Fruit fly (Drosophila melanogaster) whole organism, embryonic: ENCODE results near the gene HisCl1.

Experiments
- Blimp-1 ChIP-seq: fragments of 200-800 bp; sonication (Bioruptor generic); optimal IDR thresholded peaks from 3 replicates; lab custom pipeline; 2018; ENCODE audit warnings: missing biosample characterization, missing genetic modification characterization, mild to moderate bottlenecking, moderate library complexity, missing genetic modification reagents
- C15 ChIP-seq: fragments of 200-800 bp; sonication (Bioruptor generic); IDR thresholded peaks from 3 replicates; pipeline ENCODE4 v1.3.6; 2022; ENCODE audit warnings: missing biosample characterization, missing genetic modification characterization
- CG10209 ChIP-seq: fragments of 200-800 bp; sonication (Bioruptor generic); optimal IDR thresholded peaks from 3 replicates; lab custom pipeline; 2017; ENCODE audit warnings: missing biosample characterization, mild to moderate bottlenecking, missing genetic modification characterization, missing genetic modification reagents
- CG10267 ChIP-seq: fragments of 200-800 bp; sonication (Bioruptor generic); optimal IDR thresholded peaks from 2 replicates; lab custom pipeline; 2018; ENCODE audit warnings: missing biosample characterization, mild to moderate bottlenecking, missing genetic modification characterization, moderate library complexity
- CG10654 ChIP-seq: fragments of 200-800 bp; sonication (Bioruptor generic); optimal IDR thresholded peaks from 2 replicates; lab custom pipeline; 2016; ENCODE audit warnings: missing biosample characterization, missing genetic modification characterization
- CG10979 ChIP-seq: fragments of 200-800 bp; sonication (Bioruptor generic); optimal IDR thresholded peaks from 2 replicates; lab custom pipeline; 2018; ENCODE audit warnings: missing biosample characterization, mild to moderate bottlenecking, missing genetic modification characterization, moderate library complexity
- CG12155 ChIP-seq: fragments of 200-800 bp; sonication (Bioruptor generic); optimal IDR thresholded peaks from 3 replicates; lab custom pipeline; 2016; ENCODE audit warnings: missing biosample characterization, missing genetic modification characterization
- CG12942 ChIP-seq: fragments of 200-800 bp; sonication (Bioruptor generic); optimal IDR thresholded peaks from 3 replicates; lab custom pipeline; 2016; ENCODE audit warnings: missing biosample characterization, missing genetic modification characterization
- CG14014 ChIP-seq: fragments of 200-800 bp; sonication (Bioruptor generic); IDR thresholded peaks from 2 replicates; pipeline ENCODE4 v1.3.6; 2022; ENCODE audit warnings: missing biosample characterization, missing genetic modification characterization
- CG1603 ChIP-seq: fragments of 200-800 bp; sonication (Bioruptor generic); optimal IDR thresholded peaks from 2 replicates; lab custom pipeline; 2019; ENCODE audit warnings: missing biosample characterization, mild to moderate bottlenecking, missing genetic modification characterization, moderate library complexity
- CG30403 ChIP-seq: fragments of 200-800 bp; sonication (Bioruptor generic); optimal IDR thresholded peaks from 3 replicates; lab custom pipeline; 2016; ENCODE audit warnings: missing biosample characterization, missing genetic modification characterization
- CG31365 ChIP-seq: fragments of 200-800 bp; sonication (Bioruptor generic); optimal IDR thresholded peaks from 2 replicates; lab custom pipeline; 2018; ENCODE audit warnings: missing biosample characterization, mild to moderate bottlenecking, missing genetic modification characterization
- CG3838 ChIP-seq: fragments of 200-800 bp; sonication (Bioruptor generic); optimal IDR thresholded peaks from 3 replicates; lab custom pipeline; 2016; ENCODE audit warnings: missing biosample characterization, missing genetic modification characterization
- CG4820 ChIP-seq: fragments of 200-800 bp; sonication (Bioruptor generic); optimal IDR thresholded peaks from 3 replicates; lab custom pipeline; 2016; ENCODE audit warnings: missing biosample characterization, missing genetic modification characterization
- CG6791 ChIP-seq: fragments of 200-800 bp; sonication (Bioruptor generic); IDR thresholded peaks from 3 replicates; pipeline ENCODE4 v1.3.6; 2022; ENCODE audit warnings: missing biosample characterization, missing genetic modification characterization; ENCODE audit not compliant: partially characterized antibody
- CG6813 ChIP-seq: fragments of 200-800 bp; sonication (Bioruptor generic); optimal IDR thresholded peaks from 2 replicates; lab custom pipeline; 2017; ENCODE audit warnings: missing biosample characterization, missing genetic modification characterization, mild to moderate bottlenecking, moderate library complexity, missing genetic modification reagents
- CG7839 ChIP-seq: fragments of 200-800 bp; sonication (Bioruptor generic); optimal IDR thresholded peaks from 3 replicates; lab custom pipeline; 2018; ENCODE audit warnings: missing biosample characterization, mild to moderate bottlenecking, missing genetic modification characterization, moderate library complexity
- D ChIP-seq, 2 experiments: fragments of 200-800 bp in 1 of 2; fragments of >200 bp in 1 of 2; sonication (Bioruptor generic) in 1 of 2; optimal IDR thresholded peaks; 2 replicates in 1 of 2; 3 replicates in 1 of 2; lab custom pipeline; 2017; ENCODE audit warnings: mild to moderate bottlenecking in 1 of 2, missing biosample characterization in 1 of 2, missing genetic modification characterization in 1 of 2, missing genetic modification reagents in 1 of 2
- Dp ChIP-seq: fragments of 200-800 bp; sonication (Bioruptor generic); optimal IDR thresholded peaks from 2 replicates; lab custom pipeline; 2018; ENCODE audit warnings: missing biosample characterization, mild to moderate bottlenecking, missing genetic modification characterization, moderate library complexity
- E2f2 ChIP-seq: fragments of 200-800 bp; sonication (Bioruptor generic); IDR thresholded peaks from 2 replicates; pipeline ENCODE4 v1.3.6; 2022; ENCODE audit warnings: missing biosample characterization, missing genetic modification characterization
- Ets65A ChIP-seq: fragments of 200-800 bp; sonication (Bioruptor generic); peaks from one replicate; lab custom pipeline; 2016; ENCODE audit warnings: missing biosample characterization, missing genetic modification characterization
- Hr51 ChIP-seq, 2 experiments: fragments of 200-800 bp; sonication (Bioruptor generic); optimal IDR thresholded peaks; 2 replicates in 1 of 2; 3 replicates in 1 of 2; lab custom pipeline; 2016 to 2018; ENCODE audit warnings: missing biosample characterization in 2 of 2, missing genetic modification characterization in 2 of 2, mild to moderate bottlenecking in 1 of 2, moderate library complexity in 1 of 2
- Myb ChIP-seq: fragments of 200-800 bp; sonication (Bioruptor generic); optimal IDR thresholded peaks from 2 replicates; lab custom pipeline; 2016; ENCODE audit warnings: missing biosample characterization, missing genetic modification characterization
- NC2β ChIP-seq: fragments of 200-800 bp; sonication (Bioruptor generic); optimal IDR thresholded peaks from 2 replicates; lab custom pipeline; 2016; ENCODE audit warnings: missing biosample characterization, missing genetic modification characterization
- Poxn ChIP-seq: fragments of 200-800 bp; sonication (Bioruptor generic); IDR thresholded peaks from 2 replicates; pipeline ENCODE4 v1.3.6; 2022; ENCODE audit warnings: missing biosample characterization, missing genetic modification characterization
- ab ChIP-seq: fragments of 200-800 bp; sonication (Bioruptor generic); optimal IDR thresholded peaks from 2 replicates; lab custom pipeline; 2016; ENCODE audit warnings: missing biosample characterization, missing genetic modification characterization
- corto ChIP-seq: fragments of 200-800 bp; sonication (Bioruptor generic); optimal IDR thresholded peaks from 2 replicates; lab custom pipeline; 2016; ENCODE audit warnings: missing biosample characterization, mild to moderate bottlenecking, missing genetic modification characterization, moderate library complexity
- dpn ChIP-seq, 2 experiments: fragments of 200-800 bp; sonication (Bioruptor generic); optimal IDR thresholded peaks; 3 replicates each; lab custom pipeline; 2016; ENCODE audit warnings: missing biosample characterization in 2 of 2, missing genetic modification characterization in 2 of 2
- fd102C ChIP-seq: fragments of 200-800 bp; sonication (Bioruptor generic); optimal IDR thresholded peaks from 2 replicates; lab custom pipeline; 2018; ENCODE audit warnings: missing biosample characterization, mild to moderate bottlenecking, missing genetic modification characterization, moderate library complexity
- fru ChIP-seq: fragments of >200 bp; optimal IDR thresholded peaks from 2 replicates; lab custom pipeline; 2017
- grn ChIP-seq: fragments of 200-800 bp; sonication (Bioruptor generic); optimal IDR thresholded peaks from 3 replicates; lab custom pipeline; 2017; ENCODE audit warnings: missing biosample characterization, missing genetic modification characterization
- her ChIP-seq: fragments of 200-800 bp; sonication (Bioruptor generic); optimal IDR thresholded peaks from 2 replicates; lab custom pipeline; 2016; ENCODE audit warnings: missing biosample characterization, missing genetic modification characterization
- lola ChIP-seq, 3 experiments: fragments of >200 bp in 2 of 3; fragments of 200-800 bp in 1 of 3; sonication (Bioruptor generic) in 1 of 3; optimal IDR thresholded peaks; 2 replicates each; lab custom pipeline; 2017 to 2019; ENCODE audit warnings: missing biosample characterization in 3 of 3, missing genetic modification characterization in 3 of 3, mild to moderate bottlenecking in 1 of 3, moderate library complexity in 1 of 3
- nerfin-1 ChIP-seq: fragments of 200-800 bp; sonication (Bioruptor generic); optimal IDR thresholded peaks from 3 replicates; lab custom pipeline; 2019; ENCODE audit warnings: missing biosample characterization, mild to moderate bottlenecking, missing genetic modification characterization, moderate library complexity
- p53 ChIP-seq: fragments of 200-800 bp; sonication (Bioruptor generic); optimal IDR thresholded peaks from 2 replicates; lab custom pipeline; 2016; ENCODE audit warnings: missing biosample characterization, missing genetic modification characterization
- peb ChIP-seq: fragments of 200-800 bp; sonication (Bioruptor generic); IDR thresholded peaks from 2 replicates; pipeline ENCODE4 v1.3.6; 2022; ENCODE audit warnings: missing biosample characterization, missing genetic modification characterization
- psq ChIP-seq: fragments of 200-800 bp; sonication (Bioruptor generic); optimal IDR thresholded peaks from 2 replicates; lab custom pipeline; 2017; ENCODE audit warnings: missing biosample characterization, missing genetic modification characterization
- shn ChIP-seq: fragments of 200-800 bp; sonication (Bioruptor generic); optimal IDR thresholded peaks from 3 replicates; lab custom pipeline; 2016; ENCODE audit warnings: missing biosample characterization, missing genetic modification characterization
- sima ChIP-seq: fragments of 200-800 bp; sonication (Bioruptor generic); optimal IDR thresholded peaks from 2 replicates; lab custom pipeline; 2016; ENCODE audit warnings: missing biosample characterization, missing genetic modification characterization
- sisA ChIP-seq: fragments of 200-800 bp; sonication (Bioruptor generic); IDR thresholded peaks from 2 replicates; pipeline ENCODE4 v1.3.6; 2022; ENCODE audit warnings: missing biosample characterization, missing genetic modification characterization
- slp2 ChIP-seq: fragments of 200-800 bp; sonication (Bioruptor generic); optimal IDR thresholded peaks from 2 replicates; lab custom pipeline; 2016; ENCODE audit warnings: missing biosample characterization, missing genetic modification characterization
- sug ChIP-seq: fragments of 200-800 bp; optimal IDR thresholded peaks from 2 replicates; lab custom pipeline; 2019; ENCODE audit warnings: missing biosample characterization, mild to moderate bottlenecking, missing genetic modification characterization, moderate library complexity
- tap ChIP-seq: fragments of 200-800 bp; optimal IDR thresholded peaks from 3 replicates; lab custom pipeline; 2019; ENCODE audit warnings: missing biosample characterization, mild to moderate bottlenecking, missing genetic modification characterization, moderate library complexity
- tll ChIP-seq, 2 experiments: fragments of 200-800 bp in 1 of 2; fragments of >200 bp in 1 of 2; sonication (Bioruptor generic) in 1 of 2; optimal IDR thresholded peaks; 2 replicates each; lab custom pipeline; 2017 to 2019; ENCODE audit warnings: missing biosample characterization in 2 of 2, missing genetic modification characterization in 2 of 2, mild to moderate bottlenecking in 1 of 2, moderate library complexity in 1 of 2
- vnd ChIP-seq: fragments of 200-800 bp; sonication (Bioruptor generic); IDR thresholded peaks from 3 replicates; pipeline ENCODE4 v1.3.6; 2022; ENCODE audit warnings: missing biosample characterization, missing genetic modification characterization; ENCODE audit not compliant: partially characterized antibody
- zfh2 ChIP-seq: fragments of 200-800 bp; sonication (Bioruptor generic); optimal IDR thresholded peaks from 2 replicates; lab custom pipeline; 2016; ENCODE audit warnings: missing biosample characterization, missing genetic modification characterization

The HisCl1 gene

dm6 chr3R:11777058-11777457 is 9.9 kb upstream of the HisCl1 start (continued):
- TF ChIP-seq Blimp-1 (GFP tag; lab: Kevin White, UChicago): peak; percentile 60
- TF ChIP-seq CG30403 (GFP tag; lab: Kevin White, UChicago): peak; percentile 28
- no peak for TF ChIP-seq zfh2 (GFP tag; lab: Kevin White, UChicago)
- peak; percentile 10 for TF ChIP-seq CG7839 (tag; lab: Kevin White, UChicago)
- TF ChIP-seq CG1603 (tag; lab: Kevin White, UChicago): peak; percentile 11

dm6 chr3R:11778012-11778865 is 8.7 kb upstream of the HisCl1 start:
- peak; percentile 61 for TF ChIP-seq nerfin-1 (tag; lab: Kevin White, UChicago)
- TF ChIP-seq fd102C (GFP tag; lab: Kevin White, UChicago): peak; percentile 39
- TF ChIP-seq her (GFP tag; lab: Kevin White, UChicago): peak; percentile 75
- peak; percentile 51 for TF ChIP-seq CG10267
- TF ChIP-seq CG10209 (GFP tag; lab: Kevin White, UChicago): peak; percentile 71
- TF ChIP-seq Dp (GFP tag; lab: Kevin White, UChicago): no peak
- peak; percentile 6 for TF ChIP-seq psq (GFP tag; lab: Kevin White, UChicago)
- TF ChIP-seq E2f2 (GFP tag; lab: Robert Waterston, UW): peak; percentile 7; the same call in 1 of the 2 replicates
- TF ChIP-seq Ets65A: peak; percentile 72
- no peak for TF ChIP-seq fru (lab: Kevin White, UChicago)
- TF ChIP-seq CG4820 (GFP tag; lab: Kevin White, UChicago): peak; percentile 58
- TF ChIP-seq tap (tag; lab: Kevin White, UChicago): peak; percentile 16
- peak in 1 of 2 experiments; percentile 69 for TF ChIP-seq tll (GFP tag; optimal IDR thresholded peaks at IDR 0.05; lab: Kevin White, UChicago)
- TF ChIP-seq shn: peak; percentile 62
- TF ChIP-seq CG31365 (tag; lab: Kevin White, UChicago): no peak
- TF ChIP-seq ab: peak; percentile 30
- TF ChIP-seq CG12155: peak; percentile 62
- peak in 1 of 2 experiments; percentile 61 for TF ChIP-seq dpn (GFP tag; optimal IDR thresholded peaks at IDR 0.05; lab: Kevin White, UChicago)
- no peak for TF ChIP-seq Myb (GFP tag; lab: Kevin White, UChicago)
- peak; percentile 53 to 58 for TF ChIP-seq Hr51 (GFP tag; optimal IDR thresholded peaks at IDR 0.05; lab: Kevin White, UChicago)
- no peak for TF ChIP-seq slp2 (GFP tag; lab: Kevin White, UChicago)
- peak; percentile 37 for TF ChIP-seq CG12942 (GFP tag; lab: Kevin White, UChicago)
- peak; percentile 58; the same call in 1 of the 3 replicates for TF ChIP-seq CG6791 (GFP tag; lab: Robert Waterston, UW)
- peak; percentile 4 for TF ChIP-seq corto (GFP tag; lab: Kevin White, UChicago)
- peak; percentile 43 for TF ChIP-seq CG10654 (GFP tag; lab: Kevin White, UChicago)
- TF ChIP-seq Poxn (GFP tag; lab: Robert Waterston, UW): no peak
- peak; percentile 54 for TF ChIP-seq CG10979 (tag; lab: Kevin White, UChicago)
- peak; percentile 18 for TF ChIP-seq sima (GFP tag; lab: Kevin White, UChicago)
- TF ChIP-seq p53 (GFP tag; lab: Kevin White, UChicago): no peak
- TF ChIP-seq vnd (GFP tag; lab: Robert Waterston, UW): 0 out of 3 replicates have a peak, but pooled peaks have one; percentile 25
- TF ChIP-seq CG14014: no peak; the same call in 1 of the 2 replicates
- TF ChIP-seq peb (GFP tag; lab: Robert Waterston, UW): no peak
- peak; percentile 14 for TF ChIP-seq CG3838 (GFP tag; lab: Kevin White, UChicago)
- no peak for TF ChIP-seq C15 (GFP tag; lab: Robert Waterston, UW)
- TF ChIP-seq D (optimal IDR thresholded peaks at IDR 0.05; lab: Kevin White, UChicago): peak; percentile 86
- peak; percentile 75 for TF ChIP-seq D (GFP tag; optimal IDR thresholded peaks at IDR 0.05; lab: Kevin White, UChicago)
- TF ChIP-seq NC2β (GFP tag; lab: Kevin White, UChicago): peak; percentile 59
- TF ChIP-seq grn (GFP tag; lab: Kevin White, UChicago): no peak
- TF ChIP-seq sisA (GFP tag; lab: Robert Waterston, UW): peak; percentile 62
- TF ChIP-seq lola (GFP tag; optimal IDR thresholded peaks at IDR 0.05; lab: Kevin White, UChicago): peak in 2 of 3 experiments; percentile 5 to 87
- peak; percentile 57 for TF ChIP-seq sug (tag; lab: Kevin White, UChicago)
- TF ChIP-seq CG6813 (GFP tag; lab: Kevin White, UChicago): peak; percentile 74
